Worm (Caenorhabditis elegans) whole organism, L4/young adult: Measurements from ENCODE around the gene xbx-6.

Experiments
- W03F9.2 ChIP-seq: fragments of 150-350 bp; optimal IDR thresholded peaks from 2 replicates; lab custom pipeline; 2014; ENCODE audit warnings: missing biosample characterization, missing genetic modification characterization
- dao-5 ChIP-seq: sonication (generic microtip); optimal IDR thresholded peaks from 2 replicates; lab custom pipeline; 2016; ENCODE audit warnings: missing genotype, missing genetic modification characterization, moderate library complexity, missing compliant biosample characterization
- him-1 ChIP-seq: sonication (generic microtip); optimal IDR thresholded peaks from 2 replicates; lab custom pipeline; 2016; ENCODE audit warnings: missing genotype, missing genetic modification reagents, missing genetic modification characterization, missing compliant biosample characterization

DNA sequence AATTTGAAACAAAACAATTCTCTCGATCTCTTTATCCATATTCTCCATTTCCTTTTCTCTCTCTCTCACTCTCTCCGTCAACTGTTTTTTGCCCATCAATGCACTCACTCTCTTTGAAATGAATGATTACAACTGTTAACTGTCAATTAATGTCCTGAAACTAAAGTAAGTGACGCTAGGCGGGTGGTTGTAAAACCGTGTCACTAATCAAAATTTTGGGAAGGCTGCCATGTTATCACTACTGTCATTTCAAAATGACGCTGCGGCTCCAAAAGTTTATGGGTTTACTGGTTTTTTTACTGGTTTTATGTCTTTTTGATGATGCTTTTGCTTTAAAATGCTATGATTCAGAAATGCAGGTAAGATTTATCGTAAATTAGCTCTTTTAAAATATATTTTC lies 23.7 kb upstream of the xbx-6 start, which contains the start of gene ZK287.9:
- TF ChIP-seq W03F9.2 (tag; lab: Kevin White, UChicago), result no peak
- no peak for TF ChIP-seq dao-5 (tag; lab: Kevin White, UChicago)
- TF ChIP-seq him-1 (tag; lab: Kevin White, UChicago), result no peak
